Worm (Caenorhabditis elegans) whole organism, mixed stage, embryonic: ENCODE measurements around the gene oac-48.

ENCODE experiments used
- M03D4.4 ChIP-seq: sonication (generic microtip); optimal IDR thresholded peaks from 2 replicates; lab custom pipeline; 2017; ENCODE audit warnings: mild to moderate bottlenecking, missing genetic modification characterization, missing compliant biosample characterization
- bed-3 ChIP-seq: fragments of 200-800 bp; sonication (Bioruptor generic); optimal IDR thresholded peaks from 3 replicates; lab custom pipeline; 2018; ENCODE audit warnings: mild to moderate bottlenecking, missing genetic modification characterization, moderate library complexity, missing compliant biosample characterization
- blmp-1 ChIP-seq: fragments of 150-350 bp; optimal IDR thresholded peaks from 2 replicates; lab custom pipeline; 2014; ENCODE audit warnings: missing biosample characterization, missing genetic modification characterization
- ceh-39 ChIP-seq: fragments of 150-350 bp; optimal IDR thresholded peaks from 2 replicates; lab custom pipeline; 2014; ENCODE audit warnings: missing biosample characterization, missing genetic modification characterization
- ceh-83 ChIP-seq: fragments of 200-800 bp; sonication (Bioruptor generic); optimal IDR thresholded peaks from 2 replicates; lab custom pipeline; 2018; ENCODE audit warnings: mild to moderate bottlenecking, missing genetic modification characterization, missing compliant biosample characterization
- ces-1 ChIP-seq: fragments of 150-350 bp; optimal IDR thresholded peaks from 2 replicates; lab custom pipeline; 2014; ENCODE audit warnings: missing biosample characterization, missing genetic modification reagents, missing genetic modification characterization
- cnd-1 ChIP-seq: fragments of 200-800 bp; sonication (Bioruptor generic); optimal IDR thresholded peaks from 2 replicates; lab custom pipeline; 2018; ENCODE audit warnings: mild to moderate bottlenecking, missing genetic modification characterization, missing compliant biosample characterization
- drap-1 ChIP-seq: fragments of 200-800 bp; sonication (Bioruptor generic); optimal IDR thresholded peaks from 3 replicates; lab custom pipeline; 2018; ENCODE audit warnings: mild to moderate bottlenecking, missing genetic modification characterization, missing compliant biosample characterization
- elt-3 ChIP-seq: fragments of 150-350 bp; optimal IDR thresholded peaks from 2 replicates; lab custom pipeline; 2014; ENCODE audit warnings: missing biosample characterization, missing genetic modification characterization
- flh-1 ChIP-seq: fragments of 200-800 bp; sonication (Bioruptor generic); optimal IDR thresholded peaks from 2 replicates; lab custom pipeline; 2018; ENCODE audit warnings: mild to moderate bottlenecking, missing genetic modification characterization, moderate library complexity, missing compliant biosample characterization
- ham-2 ChIP-seq: fragments of 200-800 bp; sonication (Bioruptor generic); optimal IDR thresholded peaks from 2 replicates; lab custom pipeline; 2018; ENCODE audit warnings: mild to moderate bottlenecking, missing genetic modification characterization, missing compliant biosample characterization
- hlh-1 ChIP-seq: fragments of 150-350 bp; optimal IDR thresholded peaks from 2 replicates; lab custom pipeline; 2014; ENCODE audit warnings: missing biosample characterization, missing genetic modification reagents, missing genetic modification characterization
- lin-13 ChIP-seq: fragments of 150-350 bp; optimal IDR thresholded peaks from 2 replicates; lab custom pipeline; 2014; ENCODE audit warnings: missing biosample characterization, missing genetic modification characterization
- lin-32 ChIP-seq: fragments of 200-800 bp; sonication (Bioruptor generic); optimal IDR thresholded peaks from 2 replicates; lab custom pipeline; 2018; ENCODE audit warnings: mild to moderate bottlenecking, missing genetic modification characterization, missing compliant biosample characterization
- lsy-2 ChIP-seq: fragments of 150-350 bp; optimal IDR thresholded peaks from 2 replicates; lab custom pipeline; 2014; ENCODE audit warnings: missing biosample characterization, missing genetic modification characterization
- mab-5 ChIP-seq: fragments of 150-350 bp; optimal IDR thresholded peaks from 2 replicates; lab custom pipeline; 2014; ENCODE audit warnings: missing biosample characterization, missing genetic modification characterization
- mep-1 ChIP-seq: fragments of 150-350 bp; optimal IDR thresholded peaks from 2 replicates; lab custom pipeline; 2017; ENCODE audit warnings: missing biosample characterization, missing genetic modification reagents, missing genetic modification characterization, inconsistent platforms
- mls-2 ChIP-seq: sonication (generic microtip); optimal IDR thresholded peaks from 2 replicates; lab custom pipeline; 2016; ENCODE audit warnings: mild to moderate bottlenecking, missing genetic modification characterization, moderate library complexity, missing compliant biosample characterization
- nhr-12 ChIP-seq: fragments of 150-350 bp; optimal IDR thresholded peaks from 2 replicates; lab custom pipeline; 2014; ENCODE audit warnings: missing biosample characterization, missing genetic modification characterization
- nhr-2 ChIP-seq: fragments of 150-350 bp; optimal IDR thresholded peaks from 2 replicates; lab custom pipeline; 2014; ENCODE audit warnings: missing biosample characterization, missing genetic modification characterization
- nhr-237 ChIP-seq: fragments of 150-350 bp; optimal IDR thresholded peaks from 2 replicates; lab custom pipeline; 2014; ENCODE audit warnings: missing biosample characterization, missing genetic modification characterization
- nhr-28 ChIP-seq: fragments of 150-350 bp; optimal IDR thresholded peaks from 2 replicates; lab custom pipeline; 2014; ENCODE audit warnings: missing biosample characterization, missing genetic modification characterization
- nhr-76 ChIP-seq: sonication (generic microtip); optimal IDR thresholded peaks from 2 replicates; lab custom pipeline; 2017; ENCODE audit warnings: missing biosample characterization, missing genetic modification characterization
- pha-4 ChIP-seq: fragments of 150-350 bp; optimal IDR thresholded peaks from 2 replicates; lab custom pipeline; 2018; ENCODE audit warnings: missing biosample characterization, missing genetic modification reagents, missing genetic modification characterization
- sem-2 ChIP-seq: fragments of 200-800 bp; sonication (Bioruptor generic); optimal IDR thresholded peaks from 2 replicates; lab custom pipeline; 2018; ENCODE audit warnings: mild to moderate bottlenecking, missing genetic modification characterization, missing compliant biosample characterization
- tbx-8 ChIP-seq: fragments of 200-800 bp; sonication (Bioruptor generic); optimal IDR thresholded peaks from 2 replicates; lab custom pipeline; 2018; ENCODE audit warnings: mild to moderate bottlenecking, missing genetic modification characterization, moderate library complexity, missing compliant biosample characterization
- unc-120 ChIP-seq: sonication (generic microtip); optimal IDR thresholded peaks from 2 replicates; lab custom pipeline; 2017; ENCODE audit warnings: missing genetic modification characterization, missing compliant biosample characterization; ENCODE audit not compliant: poor library complexity, severe bottlenecking
- unc-39 ChIP-seq: fragments of 150-350 bp; optimal IDR thresholded peaks from 2 replicates; lab custom pipeline; 2014; ENCODE audit warnings: missing biosample characterization, missing genetic modification characterization
- unc-62 ChIP-seq: fragments of 150-350 bp; optimal IDR thresholded peaks from 2 replicates; lab custom pipeline; 2014; ENCODE audit warnings: missing biosample characterization, missing genetic modification reagents, missing genetic modification characterization
- zip-8 ChIP-seq: fragments of 150-350 bp; optimal IDR thresholded peaks from 2 replicates; lab custom pipeline; 2014; ENCODE audit warnings: missing biosample characterization, missing genetic modification characterization
- ztf-11 ChIP-seq: fragments of 150-350 bp; optimal IDR thresholded peaks from 2 replicates; lab custom pipeline; 2014; ENCODE audit warnings: missing biosample characterization, missing genetic modification characterization

Gene oac-48

ce11 chrIV:13673504-13673903, at the start of gene oac-48:
TSS of gene oac-48 (plus strand) at chrIV:13673804.
- no peak for TF ChIP-seq pha-4
- TF ChIP-seq tbx-8 (GFP tag; lab: Kevin White, UChicago): no peak
- TF ChIP-seq ces-1: no peak
- TF ChIP-seq nhr-237 (tag; lab: Kevin White, UChicago): no peak
- no peak for TF ChIP-seq flh-1 (GFP tag; lab: Kevin White, UChicago)
- TF ChIP-seq mls-2 (tag; lab: Kevin White, UChicago): no peak

DNA sequence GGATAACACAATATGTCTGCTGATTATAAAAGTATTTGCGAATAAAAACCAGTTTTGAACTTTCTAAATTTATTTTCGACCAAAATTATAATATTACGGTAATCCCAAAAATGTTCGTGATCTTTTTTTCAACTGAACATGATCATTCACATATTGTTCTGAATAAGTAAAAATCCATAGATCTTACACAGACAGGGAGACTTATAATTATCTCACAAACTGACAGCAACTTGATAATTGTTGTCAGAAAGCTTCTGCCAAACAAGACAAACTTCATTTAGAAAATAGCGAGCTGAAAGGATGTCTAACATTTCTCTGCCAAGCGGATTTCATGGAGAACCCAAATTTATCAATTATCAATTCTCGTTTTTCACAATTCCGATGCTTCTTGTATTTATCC, 47.1 kb upstream of the oac-48 start, which contains the start of gene sru-21:
Gene sru-21, plus strand, starts transcription at position 301 of the 400 bp plus-strand sequence.
- TF ChIP-seq cnd-1 (tag; lab: Kevin White, UChicago) (no peak), nhr-2 (tag; lab: Kevin White, UChicago) (no peak), tbx-8 (GFP tag; lab: Kevin White, UChicago) (no peak), flh-1 (GFP tag; lab: Kevin White, UChicago) (no peak), nhr-28 (no peak), ham-2 (GFP tag; lab: Kevin White, UChicago) (no peak), lsy-2 (tag; lab: Kevin White, UChicago) (no peak), M03D4.4 (tag; lab: Kevin White, UChicago) (no peak)

DNA sequence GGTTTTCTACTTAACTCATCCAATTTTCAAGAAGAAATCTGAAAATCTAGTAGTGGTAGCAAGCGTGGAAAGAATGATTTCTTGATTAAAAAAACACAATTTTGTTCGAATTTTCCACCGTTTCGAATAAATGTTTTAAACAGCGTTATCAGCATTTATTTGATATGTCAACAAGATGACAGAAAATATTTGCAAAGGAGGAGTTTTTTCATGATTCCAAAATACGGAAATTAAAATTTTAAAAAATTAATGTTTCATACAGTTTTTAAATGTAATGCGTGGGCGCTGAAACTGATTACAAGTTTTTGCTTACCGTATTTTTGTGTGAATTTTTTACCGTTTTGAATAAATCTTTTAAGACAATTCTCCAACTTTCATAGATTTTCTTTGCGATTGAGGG, 41.0 kb upstream of the oac-48 start:
- TF ChIP-seq ham-2 (GFP tag; lab: Kevin White, UChicago) (no peak), nhr-12 (tag; lab: Kevin White, UChicago) (no peak), nhr-2 (tag; lab: Kevin White, UChicago) (no peak), pha-4 (no peak), nhr-237 (tag; lab: Kevin White, UChicago) (no peak), hlh-1 (tag; lab: Kevin White, UChicago) (no peak), elt-3 (tag; lab: Kevin White, UChicago) (no peak), drap-1 (GFP tag; lab: Kevin White, UChicago) (no peak), zip-8 (tag; lab: Kevin White, UChicago) (no peak), ztf-11 (no peak), M03D4.4 (tag; lab: Kevin White, UChicago) (no peak), lin-32 (GFP tag; lab: Kevin White, UChicago) (no peak), mep-1 (tag; lab: Kevin White, UChicago) (no peak)

DNA sequence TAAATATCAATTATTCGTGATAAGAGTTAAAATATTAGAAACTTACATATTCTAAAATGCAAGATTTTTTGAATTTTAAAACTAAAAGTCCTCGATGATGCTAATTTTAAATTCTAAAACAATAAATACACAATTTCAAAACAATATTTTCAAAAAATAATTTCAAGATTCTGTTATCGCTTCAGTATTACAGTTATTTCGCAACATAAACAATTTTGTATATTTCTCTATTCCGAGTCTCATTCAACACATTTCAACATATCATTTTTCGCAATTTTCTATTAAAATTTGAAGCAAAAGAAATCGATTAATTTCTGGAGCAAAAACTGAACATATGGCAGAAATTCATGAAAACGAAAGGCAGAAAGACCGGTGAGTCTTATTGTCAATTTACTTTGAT, 40.4 kb upstream of the oac-48 start, which contains the start of gene fbxa-98:
Gene fbxa-98, plus strand, starts transcription at position 243 of the 400 bp plus-strand sequence.
- TF ChIP-seq nhr-76 (tag; lab: Kevin White, UChicago) (no peak), ceh-83 (GFP tag; lab: Kevin White, UChicago) (no peak), pha-4 (no peak), zip-8 (tag; lab: Kevin White, UChicago) (no peak), unc-62 (GFP tag; lab: Kevin White, UChicago) (no peak), cnd-1 (tag; lab: Kevin White, UChicago) (no peak), mab-5 (tag; lab: Kevin White, UChicago) (no peak), ceh-39 (no peak), nhr-237 (tag; lab: Kevin White, UChicago) (no peak)

- TF ChIP-seq blmp-1 (tag; lab: Kevin White, UChicago): no peak
- TF ChIP-seq zip-8 (tag; lab: Kevin White, UChicago): no peak
- no peak for TF ChIP-seq lsy-2 (tag; lab: Kevin White, UChicago)
- TF ChIP-seq nhr-76 (tag; lab: Kevin White, UChicago): no peak
- no peak for TF ChIP-seq bed-3 (GFP tag; lab: Kevin White, UChicago)
- no peak for TF ChIP-seq unc-120 (tag; lab: Kevin White, UChicago)
- TF ChIP-seq sem-2 (GFP tag; lab: Kevin White, UChicago): no peak
- TF ChIP-seq unc-39 (tag; lab: Kevin White, UChicago): no peak
- no peak for TF ChIP-seq flh-1 (GFP tag; lab: Kevin White, UChicago)
- no peak for TF ChIP-seq lin-32 (GFP tag; lab: Kevin White, UChicago)
- TF ChIP-seq lin-13 (tag; lab: Kevin White, UChicago): no peak
- no peak for TF ChIP-seq mep-1 (tag; lab: Kevin White, UChicago)
- no peak for TF ChIP-seq elt-3 (tag; lab: Kevin White, UChicago)
- no peak for TF ChIP-seq mls-2 (tag; lab: Kevin White, UChicago)
- no peak for TF ChIP-seq tbx-8 (GFP tag; lab: Kevin White, UChicago)
- no peak for TF ChIP-seq ztf-11
- TF ChIP-seq M03D4.4 (tag; lab: Kevin White, UChicago): no peak
- no peak for TF ChIP-seq mab-5 (tag; lab: Kevin White, UChicago)
- no peak for TF ChIP-seq drap-1 (GFP tag; lab: Kevin White, UChicago)
Measured at ce11 chrIV:13636975-13637374, 36.6 kb upstream of the oac-48 start, which contains the start of gene C08F11.7. TSS of gene C08F11.7 (plus strand) at chrIV:13637275.
